Fruit fly (Drosophila melanogaster): ENCODE results near the gene Rpn12R.

Gene Rpn12R

DNA sequence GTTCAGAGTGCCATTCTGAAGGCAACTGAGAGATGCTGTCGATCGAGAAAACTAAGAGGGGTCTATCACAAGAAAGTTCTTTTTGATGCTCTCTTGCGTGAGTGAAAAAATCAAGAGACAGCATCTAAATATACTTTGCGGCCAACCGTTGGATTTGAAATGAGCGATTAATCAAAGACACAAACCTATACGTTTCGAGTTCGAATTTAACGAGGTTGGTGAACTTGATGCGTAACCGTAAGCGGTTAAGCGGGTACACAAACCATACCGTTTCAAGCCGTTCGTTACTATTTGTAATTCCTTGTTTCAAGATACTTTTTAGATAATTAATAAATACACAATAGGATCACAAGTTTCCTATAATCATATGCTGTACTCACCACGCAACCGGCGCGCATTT lies 29.8 kb upstream of the Rpn12R start (continued):
- TF ChIP-seq psq (GFP tag; optimal IDR thresholded peaks at IDR 0.05) (no peak), vvl (GFP tag; IDR thresholded peaks at IDR 0.05) (no peak), Hmx (GFP tag; optimal IDR thresholded peaks at IDR 0.05) (no peak), CG11504 (tag; optimal IDR thresholded peaks at IDR 0.05) (peak; percentile 71), E2f1 (GFP tag; IDR thresholded peaks at IDR 0.05) (no peak), fd102C (GFP tag; optimal IDR thresholded peaks at IDR 0.05) (no peak), eyg (GFP tag; optimal IDR thresholded peaks at IDR 0.05) (no peak), jumu (GFP tag; optimal IDR thresholded peaks at IDR 0.05) (no peak), CG17568 (GFP tag; optimal IDR thresholded peaks at IDR 0.05) (no peak), pzg (GFP tag; optimal IDR thresholded peaks at IDR 0.05) (peak; percentile 11), chn (GFP tag; optimal IDR thresholded peaks at IDR 0.05) (no peak), disco-r (GFP tag; optimal IDR thresholded peaks at IDR 0.05) (no peak), CG8478 (optimal IDR thresholded peaks at IDR 0.05) (no peak), CG10321 (GFP tag; IDR thresholded peaks at IDR 0.05) (no peak), hbn (GFP tag; IDR thresholded peaks at IDR 0.05; ENCODE audit: partially characterized antibody) (no peak), CG14050 (GFP tag; IDR thresholded peaks at IDR 0.05) (no peak), CG3726 (GFP tag; IDR thresholded peaks at IDR 0.05) (no peak), CG2116 (GFP tag; optimal IDR thresholded peaks at IDR 0.05) (no peak), Xbp1 (GFP tag; optimal IDR thresholded peaks at IDR 0.05) (no peak), abd-A (tag; optimal IDR thresholded peaks at IDR 0.05) (no peak), gcm (GFP tag; optimal IDR thresholded peaks at IDR 0.05) (peak; percentile 11), al (GFP tag; IDR thresholded peaks at IDR 0.05) (no peak), Fer2 (tag; optimal IDR thresholded peaks at IDR 0.05) (no peak), Atf3 (GFP tag; optimal IDR thresholded peaks at IDR 0.05) (no peak), CG7556 (GFP tag; optimal IDR thresholded peaks at IDR 0.05) (no peak), NfI (GFP tag; optimal IDR thresholded peaks at IDR 0.05) (no peak), Sry-δ (GFP tag; optimal IDR thresholded peaks at IDR 0.05) (peak; percentile 7), NC2β (GFP tag; optimal IDR thresholded peaks at IDR 0.05) (no peak), CG6689 (GFP tag; IDR thresholded peaks at IDR 0.05) (no peak), mirr (GFP tag; optimal IDR thresholded peaks at IDR 0.05) (no peak), CG1529 (GFP tag; optimal IDR thresholded peaks at IDR 0.05) (no peak), Bdp1 (GFP tag; optimal IDR thresholded peaks at IDR 0.05) (no peak), tio (GFP tag; optimal IDR thresholded peaks at IDR 0.05) (no peak), Med (GFP tag) (no peak), br (optimal IDR thresholded peaks at IDR 0.05) (no peak), Vsx1 (GFP tag; optimal IDR thresholded peaks at IDR 0.05) (no peak), unpg (GFP tag; optimal IDR thresholded peaks at IDR 0.05) (no peak), salm (tag; optimal IDR thresholded peaks at IDR 0.05) (no peak), CG18476 (GFP tag; optimal IDR thresholded peaks at IDR 0.05) (no peak), bbx (GFP tag; IDR thresholded peaks at IDR 0.05; ENCODE audit: partially characterized antibody) (peak; percentile 52; the same call in 1 of the 2 replicates), CG9609 (GFP tag; optimal IDR thresholded peaks at IDR 0.05) (no peak), CTCF (GFP tag; optimal IDR thresholded peaks at IDR 0.05) (peak; percentile 77), Hr78 (GFP tag; optimal IDR thresholded peaks at IDR 0.05) (no peak), CG7271 (tag; optimal IDR thresholded peaks at IDR 0.05) (no peak), CG11398 (GFP tag; optimal IDR thresholded peaks at IDR 0.05) (no peak), CG16863 (GFP tag; optimal IDR thresholded peaks at IDR 0.05) (no peak), pros (GFP tag; optimal IDR thresholded peaks at IDR 0.05) (no peak), CG10959 (GFP tag; IDR thresholded peaks at IDR 0.05) (no peak), Gsc (GFP tag; IDR thresholded peaks at IDR 0.05) (no peak), CG10209 (GFP tag; optimal IDR thresholded peaks at IDR 0.05) (no peak), CG33213 (GFP tag; optimal IDR thresholded peaks at IDR 0.05) (no peak), sna (GFP tag; IDR thresholded peaks at IDR 0.05; ENCODE audit: partially characterized antibody) (no peak), Jarid2 (GFP tag; optimal IDR thresholded peaks at IDR 0.05) (no peak)
